Fruit fly (Drosophila melanogaster) whole organism, embryonic: ENCODE results near the gene Acbp6.

ENCODE experiments used
- BEAF-32 ChIP-seq: fragments of 200-800 bp; sonication (Bioruptor generic); optimal IDR thresholded peaks from 3 replicates; lab custom pipeline; 2017; ENCODE audit warnings: missing biosample characterization, missing genetic modification characterization, mild to moderate bottlenecking, moderate library complexity, missing genetic modification reagents
- Blimp-1 ChIP-seq: fragments of 200-800 bp; sonication (Bioruptor generic); optimal IDR thresholded peaks from 3 replicates; lab custom pipeline; 2018; ENCODE audit warnings: missing biosample characterization, missing genetic modification characterization, mild to moderate bottlenecking, moderate library complexity, missing genetic modification reagents
- C15 ChIP-seq: fragments of 200-800 bp; sonication (Bioruptor generic); IDR thresholded peaks from 3 replicates; pipeline ENCODE4 v1.3.6; 2022; ENCODE audit warnings: missing biosample characterization, missing genetic modification characterization
- CG11247 ChIP-seq: fragments of 200-800 bp; sonication (Bioruptor generic); IDR thresholded peaks from 2 replicates; pipeline ENCODE4 v1.3.6; 2022; ENCODE audit warnings: missing biosample characterization, missing genetic modification characterization
- CG11398 ChIP-seq: fragments of 200-800 bp; sonication (Bioruptor generic); optimal IDR thresholded peaks from 2 replicates; lab custom pipeline; 2016; ENCODE audit warnings: missing biosample characterization, missing genetic modification characterization
- CG11560 ChIP-seq: fragments of 200-800 bp; sonication (Bioruptor generic); IDR thresholded peaks from 3 replicates; pipeline ENCODE4 v1.3.6; 2022; ENCODE audit warnings: missing biosample characterization, missing genetic modification characterization
- CG1233 ChIP-seq: fragments of 200-800 bp; sonication (Bioruptor generic); optimal IDR thresholded peaks from 4 replicates; lab custom pipeline; 2018; ENCODE audit warnings: missing biosample characterization, mild to moderate bottlenecking, missing genetic modification characterization
- CG12391 ChIP-seq: fragments of 200-800 bp; sonication (Bioruptor generic); optimal IDR thresholded peaks from 3 replicates; lab custom pipeline; 2018; ENCODE audit warnings: missing biosample characterization, mild to moderate bottlenecking, missing genetic modification characterization, moderate library complexity
- CG15073 ChIP-seq: fragments of 200-800 bp; sonication (Bioruptor generic); optimal IDR thresholded peaks from 2 replicates; lab custom pipeline; 2016; ENCODE audit warnings: missing biosample characterization, missing genetic modification characterization
- CG17186 ChIP-seq: fragments of 200-800 bp; sonication (Bioruptor generic); optimal IDR thresholded peaks from 3 replicates; lab custom pipeline; 2017; ENCODE audit warnings: missing biosample characterization, missing genetic modification reagents, missing genetic modification characterization
- CG17361 ChIP-seq: fragments of 200-800 bp; sonication (Bioruptor generic); IDR thresholded peaks from 3 replicates; pipeline ENCODE4 v1.3.6; 2022; ENCODE audit warnings: missing biosample characterization, missing genetic modification characterization
- CG18011 ChIP-seq: fragments of 200-800 bp; sonication (Bioruptor generic); optimal IDR thresholded peaks from 2 replicates; lab custom pipeline; 2017; ENCODE audit warnings: missing biosample characterization, missing genetic modification characterization, mild to moderate bottlenecking, moderate library complexity, missing genotype
- CG31365 ChIP-seq: fragments of 200-800 bp; sonication (Bioruptor generic); optimal IDR thresholded peaks from 2 replicates; lab custom pipeline; 2018; ENCODE audit warnings: missing biosample characterization, mild to moderate bottlenecking, missing genetic modification characterization
- CG33557 ChIP-seq: fragments of 200-800 bp; sonication (Bioruptor generic); optimal IDR thresholded peaks from 2 replicates; lab custom pipeline; 2019; ENCODE audit warnings: missing biosample characterization, mild to moderate bottlenecking, missing genetic modification characterization, moderate library complexity
- CG42726 ChIP-seq: fragments of 200-800 bp; sonication (Bioruptor generic); IDR thresholded peaks from 2 replicates; pipeline ENCODE4 v1.3.6; 2022; ENCODE audit warnings: missing biosample characterization, missing genetic modification characterization; ENCODE audit not compliant: partially characterized antibody
- CG7357 ChIP-seq: fragments of 200-800 bp; sonication (Bioruptor generic); IDR thresholded peaks from 3 replicates; pipeline ENCODE4 v1.3.6; 2022; ENCODE audit warnings: missing biosample characterization, missing genetic modification characterization
- CG7556 ChIP-seq: fragments of 200-800 bp; sonication (Bioruptor generic); optimal IDR thresholded peaks from 2 replicates; lab custom pipeline; 2017; ENCODE audit warnings: missing biosample characterization, mild to moderate bottlenecking, missing genetic modification characterization
- CG7745 ChIP-seq: fragments of 200-800 bp; sonication (Bioruptor generic); optimal IDR thresholded peaks from 2 replicates; lab custom pipeline; 2018; ENCODE audit warnings: missing biosample characterization, mild to moderate bottlenecking, missing genetic modification characterization, moderate library complexity
- CG7963 ChIP-seq: fragments of 200-800 bp; sonication (Bioruptor generic); IDR thresholded peaks from 3 replicates; pipeline ENCODE4 v1.3.6; 2022; ENCODE audit warnings: missing biosample characterization, missing genetic modification characterization; ENCODE audit not compliant: partially characterized antibody
- CG8359 ChIP-seq: fragments of 200-800 bp; sonication (Bioruptor generic); optimal IDR thresholded peaks from 2 replicates; lab custom pipeline; 2017; ENCODE audit warnings: missing biosample characterization, mild to moderate bottlenecking, missing genetic modification characterization, borderline replicate concordance
- CG8478 ChIP-seq: fragments of >200 bp; optimal IDR thresholded peaks from 2 replicates; lab custom pipeline; 2018
- CG9876 ChIP-seq: fragments of 200-800 bp; sonication (Bioruptor generic); optimal IDR thresholded peaks from 2 replicates; lab custom pipeline; 2016; ENCODE audit warnings: missing biosample characterization, missing genetic modification characterization
- Fer3 ChIP-seq: fragments of 200-800 bp; sonication (Bioruptor generic); optimal IDR thresholded peaks from 2 replicates; lab custom pipeline; 2018; ENCODE audit warnings: missing biosample characterization, mild to moderate bottlenecking, missing genetic modification characterization, moderate library complexity
- H2.0 ChIP-seq: fragments of 200-800 bp; sonication (Bioruptor generic); IDR thresholded peaks from 2 replicates; pipeline ENCODE4 v1.3.6; 2022; ENCODE audit warnings: missing biosample characterization, missing genetic modification characterization
- Hand ChIP-seq: fragments of 200-800 bp; sonication (Bioruptor generic); optimal IDR thresholded peaks from 2 replicates; lab custom pipeline; 2017; ENCODE audit warnings: mild to moderate bottlenecking, missing biosample characterization, missing genetic modification reagents, missing genetic modification characterization
- Hey ChIP-seq: fragments of 200-800 bp; sonication (Bioruptor generic); optimal IDR thresholded peaks from 3 replicates; lab custom pipeline; 2018; ENCODE audit warnings: missing biosample characterization, mild to moderate bottlenecking, missing genetic modification characterization
- Hr39 ChIP-seq: fragments of >200 bp; optimal IDR thresholded peaks from 2 replicates; lab custom pipeline; 2017
- Neu2 ChIP-seq: fragments of 200-800 bp; sonication (Bioruptor generic); optimal IDR thresholded peaks from 3 replicates; lab custom pipeline; 2016; ENCODE audit warnings: missing biosample characterization, missing genetic modification characterization, borderline replicate concordance
- Spps ChIP-seq: fragments of 200-800 bp; sonication (Bioruptor generic); optimal IDR thresholded peaks from 2 replicates; lab custom pipeline; 2018; ENCODE audit warnings: missing biosample characterization, mild to moderate bottlenecking, missing genetic modification characterization
- Ssrp ChIP-seq: fragments of 200-800 bp; sonication (Bioruptor generic); optimal IDR thresholded peaks from 2 replicates; lab custom pipeline; 2018; ENCODE audit warnings: missing biosample characterization, mild to moderate bottlenecking, missing genetic modification characterization, moderate library complexity
- Trl ChIP-seq, 3 experiments: fragments of >200 bp in 2 of 3; fragments of 200-800 bp in 1 of 3; sonication (Bioruptor generic) in 1 of 3; optimal IDR thresholded peaks; 2 replicates in 1 of 3; 3 replicates in 2 of 3; lab custom pipeline; 2016 to 2017; ENCODE audit warnings: missing biosample characterization in 1 of 3, missing genetic modification characterization in 1 of 3
- YL-1 ChIP-seq: fragments of 200-800 bp; sonication (Bioruptor generic); optimal IDR thresholded peaks from 3 replicates; lab custom pipeline; 2017; ENCODE audit warnings: missing biosample characterization, mild to moderate bottlenecking, missing genetic modification characterization
- abd-A ChIP-seq: fragments of 200-800 bp; sonication (Bioruptor generic); optimal IDR thresholded peaks from 3 replicates; lab custom pipeline; 2019; ENCODE audit warnings: missing biosample characterization, mild to moderate bottlenecking, missing genetic modification characterization, moderate library complexity
- amos ChIP-seq: fragments of 200-800 bp; sonication (Bioruptor generic); IDR thresholded peaks from 2 replicates; pipeline ENCODE4 v1.3.6; 2022; ENCODE audit warnings: missing biosample characterization, missing genetic modification characterization; ENCODE audit not compliant: partially characterized antibody
- br ChIP-seq: fragments of >200 bp; optimal IDR thresholded peaks from 2 replicates; lab custom pipeline; 2017
- fru ChIP-seq: fragments of >200 bp; optimal IDR thresholded peaks from 2 replicates; lab custom pipeline; 2017
- grn ChIP-seq: fragments of 200-800 bp; sonication (Bioruptor generic); optimal IDR thresholded peaks from 3 replicates; lab custom pipeline; 2017; ENCODE audit warnings: missing biosample characterization, missing genetic modification characterization
- jing ChIP-seq: fragments of 200-800 bp; sonication (Bioruptor generic); optimal IDR thresholded peaks from 2 replicates; lab custom pipeline; 2018; ENCODE audit warnings: missing biosample characterization, mild to moderate bottlenecking, missing genetic modification characterization
- mld ChIP-seq: fragments of 200-800 bp; sonication (Bioruptor generic); IDR thresholded peaks from 3 replicates; pipeline ENCODE4 v1.3.6; 2022; ENCODE audit warnings: missing biosample characterization, missing genetic modification characterization; ENCODE audit not compliant: partially characterized antibody
- nerfin-2 ChIP-seq: fragments of 200-800 bp; sonication (Bioruptor generic); IDR thresholded peaks from 2 replicates; pipeline ENCODE4 v1.3.6; 2022; ENCODE audit warnings: missing biosample characterization, missing genetic modification characterization; ENCODE audit not compliant: partially characterized antibody
- oc ChIP-seq: fragments of 200-800 bp; sonication (Bioruptor generic); optimal IDR thresholded peaks from 2 replicates; lab custom pipeline; 2018; ENCODE audit warnings: missing biosample characterization, mild to moderate bottlenecking, missing genetic modification characterization, moderate library complexity
- pb ChIP-seq: fragments of 200-800 bp; sonication (Bioruptor generic); optimal IDR thresholded peaks from 3 replicates; lab custom pipeline; 2016; ENCODE audit warnings: missing biosample characterization, missing genetic modification characterization
- pita ChIP-seq: fragments of 200-800 bp; sonication (Bioruptor generic); optimal IDR thresholded peaks from 2 replicates; lab custom pipeline; 2017; ENCODE audit warnings: missing biosample characterization, mild to moderate bottlenecking, missing genetic modification characterization
- pros ChIP-seq: fragments of 200-800 bp; sonication (Bioruptor generic); optimal IDR thresholded peaks from 3 replicates; lab custom pipeline; 2019; ENCODE audit warnings: missing biosample characterization, mild to moderate bottlenecking, missing genetic modification characterization, moderate library complexity
- scrt ChIP-seq: fragments of 200-800 bp; sonication (Bioruptor generic); optimal IDR thresholded peaks from 2 replicates; lab custom pipeline; 2018; ENCODE audit warnings: missing biosample characterization, mild to moderate bottlenecking, missing genetic modification characterization, moderate library complexity
- sd ChIP-seq: fragments of 200-800 bp; sonication (Bioruptor generic); optimal IDR thresholded peaks from 3 replicates; lab custom pipeline; 2018; ENCODE audit warnings: missing biosample characterization, mild to moderate bottlenecking, missing genetic modification characterization, moderate library complexity
- slou ChIP-seq: fragments of 200-800 bp; sonication (Bioruptor generic); optimal IDR thresholded peaks from 3 replicates; lab custom pipeline; 2016; ENCODE audit warnings: missing biosample characterization, missing genetic modification characterization
- usp ChIP-seq: fragments of >200 bp; optimal IDR thresholded peaks from 2 replicates; lab custom pipeline; 2017; ENCODE audit warnings: missing biosample characterization, missing genetic modification characterization

Acbp6 gene

dm6 chr3L:7151521-7152465, 23.1 kb downstream of the Acbp6 start (continued):
- TF ChIP-seq br (lab: Kevin White, UChicago) (no peak), CG11398 (GFP tag; lab: Kevin White, UChicago) (no peak), CG17361 (peak; percentile 78), CG9876 (GFP tag; lab: Kevin White, UChicago) (peak; percentile 3), CG8478 (lab: Kevin White, UChicago) (no peak), pita (GFP tag; lab: Kevin White, UChicago) (no peak), jing (GFP tag; lab: Kevin White, UChicago) (no peak), CG8359 (GFP tag; lab: Kevin White, UChicago) (peak; percentile 38), abd-A (tag; lab: Kevin White, UChicago) (no peak), CG11247 (GFP tag; lab: Robert Waterston, UW) (0 out of 2 replicates have a peak, but pooled peaks have one; percentile 33), CG31365 (tag; lab: Kevin White, UChicago) (no peak), Ssrp (tag; lab: Kevin White, UChicago) (peak; percentile 66), CG12391 (tag; lab: Kevin White, UChicago) (peak; percentile 69), nerfin-2 (GFP tag; lab: Robert Waterston, UW) (no peak), YL-1 (GFP tag; lab: Kevin White, UChicago) (no peak), pb (GFP tag; lab: Kevin White, UChicago) (no peak), scrt (GFP tag; lab: Kevin White, UChicago) (no peak), Trl (optimal IDR thresholded peaks at IDR 0.05; lab: Kevin White, UChicago) (no peak), Trl (GFP tag; optimal IDR thresholded peaks at IDR 0.05; lab: Kevin White, UChicago) (no peak), CG17186 (no peak), pros (no peak), CG1233 (GFP tag; lab: Kevin White, UChicago) (no peak), grn (GFP tag; lab: Kevin White, UChicago) (no peak), usp (no peak), CG15073 (GFP tag; lab: Kevin White, UChicago) (no peak), CG33557 (GFP tag; lab: Kevin White, UChicago) (peak; percentile 26), Hey (tag; lab: Kevin White, UChicago) (no peak), Spps (tag; lab: Kevin White, UChicago) (peak; percentile 65), slou (no peak), amos (GFP tag; lab: Robert Waterston, UW) (no peak), mld (GFP tag; lab: Robert Waterston, UW) (no peak), Neu2 (GFP tag; lab: Kevin White, UChicago) (no peak), Fer3 (tag; lab: Kevin White, UChicago) (no peak), oc (tag; lab: Kevin White, UChicago) (no peak), Hr39 (lab: Kevin White, UChicago) (no peak), CG7357 (peak; percentile 63; the same call in 1 of the 3 replicates), Hand (GFP tag; lab: Kevin White, UChicago) (no peak), CG7963 (GFP tag; lab: Robert Waterston, UW) (no peak), H2.0 (GFP tag; lab: Robert Waterston, UW) (peak; percentile 32; the same call in 1 of the 2 replicates), CG42726 (GFP tag; lab: Robert Waterston, UW) (no peak), CG18011 (no peak), C15 (GFP tag; lab: Robert Waterston, UW) (no peak), BEAF-32 (GFP tag; lab: Kevin White, UChicago) (no peak), Blimp-1 (peak; percentile 84), sd (tag; lab: Kevin White, UChicago) (no peak), CG7556 (GFP tag; lab: Kevin White, UChicago) (peak; percentile 15), CG7745 (tag; lab: Kevin White, UChicago) (peak; percentile 53), fru (no peak), CG11560 (tag; lab: Robert Waterston, UW) (no peak)
